Worm (Caenorhabditis elegans) whole organism, L4 larva: ENCODE data around the gene srj-7.

Experiments
- ZK337.2 ChIP-seq: fragments of 200-800 bp; sonication (Bioruptor generic); IDR thresholded peaks from 2 replicates; pipeline ENCODE4 v1.3.6; 2022; ENCODE audit warnings: missing genetic modification reagents, missing genetic modification characterization, missing compliant biosample characterization
- ceh-82 ChIP-seq: sonication (generic microtip); optimal IDR thresholded peaks from 2 replicates; lab custom pipeline; 2017; ENCODE audit warnings: missing biosample characterization, missing genetic modification characterization
- egl-27 ChIP-seq: sonication (generic microtip); optimal IDR thresholded peaks from 3 replicates; lab custom pipeline; 2017; ENCODE audit warnings: missing biosample characterization, missing genetic modification reagents, missing genetic modification characterization
- lin-29 ChIP-seq: fragments of 200-800 bp; sonication (Bioruptor generic); IDR thresholded peaks from 2 replicates; pipeline ENCODE4 v1.3.6; 2022; ENCODE audit warnings: missing genetic modification reagents, missing genetic modification characterization, missing compliant biosample characterization
- madf-9 ChIP-seq: fragments of 200-800 bp; sonication (Bioruptor generic); conservative IDR thresholded peaks from 2 replicates; pipeline ENCODE4 v1.3.6; 2022; ENCODE audit warnings: missing genetic modification reagents, missing genetic modification characterization, missing compliant biosample characterization
- nhr-11 ChIP-seq: fragments of 150-350 bp; optimal IDR thresholded peaks from 2 replicates; lab custom pipeline; 2014; ENCODE audit warnings: missing biosample characterization, missing genetic modification characterization
- nhr-6 ChIP-seq: fragments of 150-350 bp; optimal IDR thresholded peaks from 2 replicates; lab custom pipeline; 2014; ENCODE audit warnings: missing biosample characterization, missing genetic modification characterization
- skn-1 ChIP-seq: fragments of 150-350 bp; optimal IDR thresholded peaks from 2 replicates; lab custom pipeline; 2014; ENCODE audit warnings: missing biosample characterization, missing genetic modification characterization
- unc-39 ChIP-seq: sonication (generic microtip); optimal IDR thresholded peaks from 2 replicates; lab custom pipeline; 2017; ENCODE audit warnings: missing biosample characterization, missing genetic modification characterization
- unc-62 ChIP-seq, 3 experiments: fragments of 150-350 bp in 1 of 3; sonication (generic microtip); optimal IDR thresholded peaks in 2 of 3; peaks in 1 of 3; 1 replicate in 1 of 3; 2 replicates in 2 of 3; lab custom pipeline; 2014 to 2017; ENCODE audit warnings: missing biosample characterization in 3 of 3, missing genetic modification characterization in 3 of 3, missing genetic modification reagents in 3 of 3, missing genotype in 1 of 3
- zag-1 ChIP-seq: fragments of 150-350 bp; optimal IDR thresholded peaks from 2 replicates; lab custom pipeline; 2014; ENCODE audit warnings: missing biosample characterization, missing genetic modification characterization

ce11 chrV:3218604-3219003 is 26.2 kb upstream of the srj-7 start:
- TF ChIP-seq nhr-6 (no peak), ZK337.2 (GFP tag; lab: Robert Waterston, UW) (no peak), madf-9 (GFP tag; lab: Robert Waterston, UW) (no peak), unc-39 (tag; lab: Kevin White, UChicago) (no peak), skn-1 (tag; lab: Kevin White, UChicago) (no peak), nhr-11 (no peak), egl-27 (tag; lab: Kevin White, UChicago) (no peak), ceh-82 (tag; lab: Kevin White, UChicago) (no peak), unc-62 (GFP tag; optimal IDR thresholded peaks at IDR 0.05 in 1 of 2; lab: Kevin White, UChicago) (peak in 1 of 2 experiments; percentile 31), unc-62 (tag; optimal IDR thresholded peaks at IDR 0.05; lab: Kevin White, UChicago) (no peak), zag-1 (tag; lab: Kevin White, UChicago) (no peak), lin-29 (GFP tag; lab: Robert Waterston, UW) (no peak)
